Fruit fly (Drosophila melanogaster): ENCODE measurements around the gene CG43373.
A peak's percentile ranks its signal among the peaks of the same experiment; 100 is the strongest.

The CG43373 gene

dm6 chr3L:16483524-16484370 is 59.4 kb downstream of the CG43373 start, which contains the start of gene aos (continued):
- peak; percentile 94 for TF ChIP-seq CG9437 (GFP tag; optimal IDR thresholded peaks at IDR 0.05)
- peak; percentile 94 for TF ChIP-seq CG4424 (GFP tag; optimal IDR thresholded peaks at IDR 0.05)
- no peak for TF ChIP-seq Taf1 (GFP tag; IDR thresholded peaks at IDR 0.05)
- TF ChIP-seq CG33557 (GFP tag; optimal IDR thresholded peaks at IDR 0.05): peak; percentile 96
- TF ChIP-seq lilli (GFP tag; optimal IDR thresholded peaks at IDR 0.05): peak; percentile 69
- TF ChIP-seq pita (GFP tag; optimal IDR thresholded peaks at IDR 0.05): no peak
- peak; percentile 30 for TF ChIP-seq CG17802 (tag; optimal IDR thresholded peaks at IDR 0.05)
- peak; percentile 6 for TF ChIP-seq HmgZ (tag; optimal IDR thresholded peaks at IDR 0.05)
- peak; percentile 75; the same call in 2 of the 3 replicates for TF ChIP-seq CG2199 (GFP tag; IDR thresholded peaks at IDR 0.05)
- peak; percentile 95 for TF ChIP-seq CG13424 (tag; optimal IDR thresholded peaks at IDR 0.05)
- TF ChIP-seq stwl (tag; optimal IDR thresholded peaks at IDR 0.05): no peak
- TF ChIP-seq dmrt99B (tag; optimal IDR thresholded peaks at IDR 0.05): peak; percentile 93
- TF ChIP-seq Max (GFP tag; optimal IDR thresholded peaks at IDR 0.05): peak; percentile 87
- TF ChIP-seq ttk (GFP tag; IDR thresholded peaks at IDR 0.05): peak; percentile 84
- no peak for TF ChIP-seq MESR4 (GFP tag; optimal IDR thresholded peaks at IDR 0.05)
- peak; percentile 73 for TF ChIP-seq CG7271 (tag; optimal IDR thresholded peaks at IDR 0.05)
- TF ChIP-seq CG12659 (GFP tag; optimal IDR thresholded peaks at IDR 0.05): peak; percentile 96
- TF ChIP-seq Asciz (GFP tag; optimal IDR thresholded peaks at IDR 0.05): peak; percentile 94
- TF ChIP-seq her (GFP tag; optimal IDR thresholded peaks at IDR 0.05): no peak
- TF ChIP-seq Spps (tag; optimal IDR thresholded peaks at IDR 0.05): peak; percentile 64
- peak; percentile 46 for TF ChIP-seq CG12769 (tag; optimal IDR thresholded peaks at IDR 0.05)
- TF ChIP-seq crol (GFP tag; IDR thresholded peaks at IDR 0.05): no peak
- TF ChIP-seq Xbp1 (GFP tag; optimal IDR thresholded peaks at IDR 0.05): peak; percentile 88
- TF ChIP-seq CG13624 (GFP tag; optimal IDR thresholded peaks at IDR 0.05): no peak
- TF ChIP-seq bsh (GFP tag; optimal IDR thresholded peaks at IDR 0.05): peak; percentile 85 to 89
- TF ChIP-seq MTF-1 (GFP tag; optimal IDR thresholded peaks at IDR 0.05; ENCODE audit: borderline replicate concordance): peak; percentile 41
- peak; percentile 53 for TF ChIP-seq CG10274 (GFP tag; optimal IDR thresholded peaks at IDR 0.05)
- peak; percentile 95 for TF ChIP-seq CG15696 (tag; optimal IDR thresholded peaks at IDR 0.05)
- TF ChIP-seq Sox100B (GFP tag; optimal IDR thresholded peaks at IDR 0.05): peak; percentile 99
- peak; percentile 41 for TF ChIP-seq kni (GFP tag; optimal IDR thresholded peaks at IDR 0.05)
- peak; percentile 0 for TF ChIP-seq NK7.1 (GFP tag; optimal IDR thresholded peaks at IDR 0.05)
- TF ChIP-seq fru (optimal IDR thresholded peaks at IDR 0.05): no peak
- TF ChIP-seq Mes4 (GFP tag; optimal IDR thresholded peaks at IDR 0.05): no peak
- TF ChIP-seq org-1 (GFP tag; optimal IDR thresholded peaks at IDR 0.05): peak; percentile 89
- TF ChIP-seq B-H2 (GFP tag; optimal IDR thresholded peaks at IDR 0.05): peak; percentile 23
- TF ChIP-seq Hr51 (GFP tag; optimal IDR thresholded peaks at IDR 0.05): peak; percentile 57 to 93
- peak; percentile 10 to 30 for TF ChIP-seq Pdp1 (GFP tag; optimal IDR thresholded peaks at IDR 0.05)
- TF ChIP-seq CG10462 (GFP tag; optimal IDR thresholded peaks at IDR 0.05): peak; percentile 81
- peak; percentile 88 for TF ChIP-seq so (GFP tag; IDR thresholded peaks at IDR 0.05)
- no peak for TF ChIP-seq CG8290 (GFP tag; optimal IDR thresholded peaks at IDR 0.05)
- peak in 1 of 2 experiments; percentile 47 for TF ChIP-seq CG8290 (tag; optimal IDR thresholded peaks at IDR 0.05)
- no peak for TF ChIP-seq gcm2 (GFP tag; optimal IDR thresholded peaks at IDR 0.05)
- peak; percentile 93 for TF ChIP-seq CG12104 (GFP tag; optimal IDR thresholded peaks at IDR 0.05)
- peak; percentile 79 for TF ChIP-seq Kr (GFP tag; optimal IDR thresholded peaks at IDR 0.05)
- peak; percentile 59; the same call in 1 of the 3 replicates for TF ChIP-seq H15 (GFP tag; IDR thresholded peaks at IDR 0.05)
- peak; percentile 51 for TF ChIP-seq D19B (GFP tag; optimal IDR thresholded peaks at IDR 0.05)
- TF ChIP-seq CG4282 (GFP tag; optimal IDR thresholded peaks at IDR 0.05): no peak
- TF ChIP-seq CG2875 (GFP tag; optimal IDR thresholded peaks at IDR 0.05): peak; percentile 91
